Worm (Caenorhabditis elegans) whole organism, early embryonic: Measurements from ENCODE around the gene inf-1.

Experiments used
- aly-1 ChIP-seq: sonication (generic microtip); optimal IDR thresholded peaks from 2 replicates; lab custom pipeline; 2016; ENCODE audit warnings: missing genetic modification characterization, missing compliant biosample characterization
- ama-1 ChIP-seq: fragments of 150-350 bp; optimal IDR thresholded peaks from 2 replicates; lab custom pipeline; 2014
- flt-1 ChIP-seq: fragments of 200-800 bp; sonication (Bioruptor generic); IDR thresholded peaks from 2 replicates; pipeline ENCODE4 v1.3.6; 2022; ENCODE audit warnings: missing genetic modification characterization, missing compliant biosample characterization
- pes-1 ChIP-seq: fragments of 200-800 bp; sonication (Bioruptor generic); IDR thresholded peaks from 2 replicates; pipeline ENCODE4 v1.3.6; 2022; ENCODE audit warnings: missing genetic modification reagents, missing genetic modification characterization, missing compliant biosample characterization

DNA sequence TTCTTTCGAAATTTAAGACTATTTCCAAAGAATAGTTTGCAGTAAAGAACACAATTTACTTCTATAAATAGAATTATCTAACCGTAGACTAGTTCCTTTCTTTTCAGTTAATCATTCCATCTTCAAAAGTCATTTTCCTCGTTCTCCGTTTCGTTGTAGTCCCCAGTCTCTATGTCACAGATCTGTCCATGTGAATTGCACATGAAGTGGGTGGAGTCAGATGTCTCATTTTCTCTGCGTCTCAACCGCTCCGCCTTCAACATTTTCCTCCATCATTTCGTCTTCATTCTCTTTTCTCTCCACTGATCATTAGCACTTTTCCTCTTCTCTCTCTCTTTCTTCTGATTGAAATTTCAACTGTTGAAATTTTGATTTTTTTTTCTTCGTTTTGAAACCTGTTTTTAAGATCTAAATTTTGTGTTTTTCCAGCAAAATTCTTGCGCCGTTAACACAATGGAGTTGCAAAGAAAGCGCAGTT is 32.3 kb upstream of the inf-1 start, which contains the start of gene T07E3.4:
- TF ChIP-seq pes-1 (GFP tag; lab: Robert Waterston, UW) (no peak), flt-1 (GFP tag; lab: Robert Waterston, UW) (no peak), aly-1 (tag; lab: Kevin White, UChicago) (no peak), ama-1 (lab: Kevin White, UChicago) (no peak)
